Worm (Caenorhabditis elegans): ENCODE measurements around the gene sav-1.

DNA sequence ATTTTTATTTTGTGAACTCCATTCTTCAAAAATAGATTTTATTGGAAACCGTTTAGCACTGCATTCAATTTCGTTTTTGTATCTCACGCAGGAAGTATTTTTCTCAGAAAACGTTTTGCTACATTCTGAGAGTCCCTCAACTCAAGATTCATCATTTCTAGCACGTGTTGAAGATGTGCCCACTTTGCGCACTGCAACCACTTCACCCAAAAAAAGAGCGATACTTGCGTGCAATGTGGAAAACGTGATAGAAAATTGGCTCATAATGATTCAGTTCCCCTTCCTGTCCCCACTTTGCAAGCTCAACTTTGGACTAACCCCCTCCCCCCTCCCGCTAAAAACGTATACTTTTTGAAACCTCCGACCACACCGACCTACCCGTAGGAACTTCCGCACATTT lies 21.9 kb downstream of the sav-1 start:
- TF ChIP-seq nhr-19 (GFP tag; conservative IDR thresholded peaks at IDR 0.05) (no peak), unc-130 (tag; optimal IDR thresholded peaks at IDR 0.05) (no peak), pax-3 (tag; optimal IDR thresholded peaks at IDR 0.05) (no peak), ztf-4 (tag; optimal IDR thresholded peaks at IDR 0.05) (no peak), nhr-90 (tag; optimal IDR thresholded peaks at IDR 0.05; ENCODE audit: poor library complexity) (no peak)

Measured in whole organism, L1 larva.